Fruit fly (Drosophila melanogaster) whole organism, embryonic: Measurements from ENCODE around the gene CG31683.

Experiments
- B-H1 ChIP-seq: fragments of 200-800 bp; sonication (Bioruptor generic); IDR thresholded peaks from 3 replicates; pipeline ENCODE4 v1.3.6; 2022; ENCODE audit warnings: missing biosample characterization, missing genetic modification characterization
- CG10267 ChIP-seq: fragments of 200-800 bp; sonication (Bioruptor generic); optimal IDR thresholded peaks from 2 replicates; lab custom pipeline; 2018; ENCODE audit warnings: missing biosample characterization, mild to moderate bottlenecking, missing genetic modification characterization, moderate library complexity
- CG11093 ChIP-seq: fragments of 200-800 bp; sonication (Bioruptor generic); IDR thresholded peaks from 3 replicates; pipeline ENCODE4 v1.3.6; 2022; ENCODE audit warnings: missing biosample characterization, missing genetic modification characterization
- CG12155 ChIP-seq: fragments of 200-800 bp; sonication (Bioruptor generic); optimal IDR thresholded peaks from 3 replicates; lab custom pipeline; 2016; ENCODE audit warnings: missing biosample characterization, missing genetic modification characterization
- CG17385 ChIP-seq: fragments of 200-800 bp; sonication (Bioruptor generic); optimal IDR thresholded peaks from 3 replicates; lab custom pipeline; 2018; ENCODE audit warnings: missing biosample characterization, mild to moderate bottlenecking, missing genetic modification characterization
- CG1832 ChIP-seq: fragments of 200-800 bp; sonication (Bioruptor generic); optimal IDR thresholded peaks from 2 replicates; lab custom pipeline; 2017; ENCODE audit warnings: missing biosample characterization, mild to moderate bottlenecking, missing genetic modification characterization, inconsistent platforms
- CG2199 ChIP-seq: fragments of 200-800 bp; sonication (Bioruptor generic); IDR thresholded peaks from 3 replicates; pipeline ENCODE4 v1.3.6; 2022; ENCODE audit warnings: missing biosample characterization, missing genetic modification characterization
- CG30403 ChIP-seq: fragments of 200-800 bp; sonication (Bioruptor generic); optimal IDR thresholded peaks from 3 replicates; lab custom pipeline; 2016; ENCODE audit warnings: missing biosample characterization, missing genetic modification characterization
- CG4730 ChIP-seq: fragments of 200-800 bp; sonication (Bioruptor generic); IDR thresholded peaks from 2 replicates; pipeline ENCODE4 v1.3.6; 2022; ENCODE audit warnings: missing biosample characterization, missing genetic modification characterization
- CG7963 ChIP-seq: fragments of 200-800 bp; sonication (Bioruptor generic); IDR thresholded peaks from 3 replicates; pipeline ENCODE4 v1.3.6; 2022; ENCODE audit warnings: missing biosample characterization, missing genetic modification characterization; ENCODE audit not compliant: partially characterized antibody
- CG8089 ChIP-seq: fragments of 200-800 bp; sonication (Bioruptor generic); optimal IDR thresholded peaks from 3 replicates; lab custom pipeline; 2016; ENCODE audit warnings: missing biosample characterization, missing genetic modification characterization
- CG8924 ChIP-seq: fragments of 200-800 bp; optimal IDR thresholded peaks from 3 replicates; lab custom pipeline; 2019; ENCODE audit warnings: missing biosample characterization, mild to moderate bottlenecking, missing genetic modification characterization, moderate library complexity
- CG9932 ChIP-seq: fragments of 200-800 bp; sonication (Bioruptor generic); IDR thresholded peaks from 2 replicates; pipeline ENCODE4 v1.3.6; 2022; ENCODE audit warnings: missing biosample characterization, missing genetic modification characterization
- Camta ChIP-seq: fragments of 200-800 bp; sonication (Bioruptor generic); optimal IDR thresholded peaks from 2 replicates; lab custom pipeline; 2016; ENCODE audit warnings: missing biosample characterization, missing genetic modification characterization
- Dbx ChIP-seq: fragments of 200-800 bp; sonication (Bioruptor generic); IDR thresholded peaks from 3 replicates; pipeline ENCODE4 v1.3.6; 2022; ENCODE audit warnings: missing biosample characterization, missing genetic modification characterization
- Dek ChIP-seq: fragments of 200-800 bp; sonication (Bioruptor generic); optimal IDR thresholded peaks from 3 replicates; lab custom pipeline; 2019; ENCODE audit warnings: missing biosample characterization, mild to moderate bottlenecking, missing genetic modification characterization, moderate library complexity
- GATAe ChIP-seq: fragments of 200-800 bp; sonication (Bioruptor generic); conservative IDR thresholded peaks from 2 replicates; pipeline ENCODE4 v1.3.6; 2022; ENCODE audit warnings: missing biosample characterization, missing genetic modification characterization
- Mad ChIP-seq: fragments of 200-800 bp; sonication (Bioruptor generic); optimal IDR thresholded peaks from 2 replicates; lab custom pipeline; 2016; ENCODE audit warnings: missing biosample characterization, missing genetic modification characterization
- Med ChIP-seq: fragments of 200-800 bp; sonication (Bioruptor generic); peaks from one replicate; lab custom pipeline; 2016; ENCODE audit warnings: missing biosample characterization, missing genetic modification characterization, mild to moderate bottlenecking, inconsistent platforms, moderate library complexity
- Meics ChIP-seq: fragments of 200-800 bp; sonication (Bioruptor generic); optimal IDR thresholded peaks from 2 replicates; lab custom pipeline; 2017; ENCODE audit warnings: missing biosample characterization, mild to moderate bottlenecking, missing genetic modification characterization
- Mrtf ChIP-seq: fragments of 200-800 bp; sonication (Bioruptor generic); IDR thresholded peaks from 3 replicates; pipeline ENCODE4 v1.3.6; 2022; ENCODE audit warnings: missing biosample characterization, missing genetic modification characterization
- Pdp1 ChIP-seq, 2 experiments: fragments of 200-800 bp; sonication (Bioruptor generic); optimal IDR thresholded peaks; 3 replicates each; lab custom pipeline; 2016; ENCODE audit warnings: missing biosample characterization in 2 of 2, missing genetic modification characterization in 2 of 2, mild to moderate bottlenecking in 1 of 2, moderate library complexity in 1 of 2
- Ravus ChIP-seq: fragments of 200-800 bp; sonication (Bioruptor generic); IDR thresholded peaks from 2 replicates; pipeline ENCODE4 v1.3.6; 2022; ENCODE audit warnings: missing biosample characterization, missing genetic modification characterization
- Rx ChIP-seq: fragments of 200-800 bp; sonication (Bioruptor generic); IDR thresholded peaks from 2 replicates; pipeline ENCODE4 v1.3.6; 2022; ENCODE audit warnings: missing biosample characterization, missing genetic modification characterization
- Stat92E ChIP-seq, 3 experiments: fragments of >200 bp in 2 of 3; fragments of 200-800 bp in 1 of 3; sonication (Bioruptor generic) in 1 of 3; optimal IDR thresholded peaks; 2 replicates each; lab custom pipeline; 2017 to 2019; ENCODE audit warnings: missing biosample characterization in 3 of 3, missing genetic modification characterization in 3 of 3, mild to moderate bottlenecking in 1 of 3, moderate library complexity in 1 of 3
- ara ChIP-seq: fragments of 200-800 bp; sonication (Bioruptor generic); IDR thresholded peaks from 2 replicates; pipeline ENCODE4 v1.3.6; 2022; ENCODE audit warnings: missing biosample characterization, missing genetic modification characterization
- bab2 ChIP-seq: fragments of 200-800 bp; sonication (Bioruptor generic); optimal IDR thresholded peaks from 2 replicates; lab custom pipeline; 2016; ENCODE audit warnings: missing biosample characterization, missing genetic modification characterization
- caup ChIP-seq: fragments of 200-800 bp; sonication (Bioruptor generic); optimal IDR thresholded peaks from 3 replicates; lab custom pipeline; 2017; ENCODE audit warnings: missing biosample characterization, mild to moderate bottlenecking, missing genetic modification characterization, moderate library complexity; ENCODE audit not compliant: severe bottlenecking
- crol ChIP-seq: fragments of 200-800 bp; sonication (Bioruptor generic); IDR thresholded peaks from 2 replicates; pipeline ENCODE4 v1.3.6; 2022; ENCODE audit warnings: missing biosample characterization, missing genetic modification characterization
- emc ChIP-seq: fragments of 200-800 bp; sonication (Bioruptor generic); optimal IDR thresholded peaks from 2 replicates; lab custom pipeline; 2016; ENCODE audit warnings: missing biosample characterization, missing genetic modification characterization
- ewg ChIP-seq: fragments of 200-800 bp; sonication (Bioruptor generic); optimal IDR thresholded peaks from 3 replicates; lab custom pipeline; 2017; ENCODE audit warnings: mild to moderate bottlenecking, missing biosample characterization, missing genetic modification reagents, missing genetic modification characterization
- exex ChIP-seq: fragments of 200-800 bp; sonication (Bioruptor generic); optimal IDR thresholded peaks from 4 replicates; lab custom pipeline; 2018; ENCODE audit warnings: missing biosample characterization, mild to moderate bottlenecking, missing genetic modification characterization, moderate library complexity
- fd102C ChIP-seq: fragments of 200-800 bp; sonication (Bioruptor generic); optimal IDR thresholded peaks from 2 replicates; lab custom pipeline; 2018; ENCODE audit warnings: missing biosample characterization, mild to moderate bottlenecking, missing genetic modification characterization, moderate library complexity
- ftz-f1 ChIP-seq: fragments of 200-800 bp; sonication (Bioruptor generic); optimal IDR thresholded peaks from 2 replicates; lab custom pipeline; 2016; ENCODE audit warnings: missing biosample characterization, missing genetic modification characterization
- fu2 ChIP-seq: fragments of 200-800 bp; sonication (Bioruptor generic); optimal IDR thresholded peaks from 2 replicates; lab custom pipeline; 2016; ENCODE audit warnings: missing biosample characterization, missing genetic modification characterization
- gro ChIP-seq: fragments of 200-800 bp; sonication (Bioruptor generic); optimal IDR thresholded peaks from 2 replicates; lab custom pipeline; 2016; ENCODE audit warnings: missing biosample characterization, missing genetic modification characterization
- kay ChIP-seq: fragments of 200-800 bp; sonication (Bioruptor generic); optimal IDR thresholded peaks from 2 replicates; lab custom pipeline; 2016; ENCODE audit warnings: missing biosample characterization, missing genetic modification characterization
- knrl ChIP-seq: fragments of 200-800 bp; sonication (Bioruptor generic); IDR thresholded peaks from 3 replicates; pipeline ENCODE4 v1.3.6; 2022; ENCODE audit warnings: missing biosample characterization, missing genetic modification characterization; ENCODE audit not compliant: partially characterized antibody
- lilli ChIP-seq: fragments of 200-800 bp; sonication (Bioruptor generic); optimal IDR thresholded peaks from 3 replicates; lab custom pipeline; 2016; ENCODE audit warnings: missing biosample characterization, missing genetic modification characterization
- lmd ChIP-seq: fragments of 200-800 bp; sonication (Bioruptor generic); IDR thresholded peaks from 2 replicates; pipeline ENCODE4 v1.3.6; 2022; ENCODE audit warnings: missing biosample characterization, missing genetic modification characterization
- mam ChIP-seq: fragments of 200-800 bp; sonication (Bioruptor generic); optimal IDR thresholded peaks from 3 replicates; lab custom pipeline; 2016; ENCODE audit warnings: missing biosample characterization, missing genetic modification characterization
- pan ChIP-seq, 4 experiments: fragments of >200 bp in 3 of 4; fragments of 200-800 bp in 1 of 4; sonication (Bioruptor generic) in 1 of 4; optimal IDR thresholded peaks in 3 of 4; IDR thresholded peaks in 1 of 4; 2 replicates each; pipeline versions ENCODE4 v1.3.6 to Lab custom; 2017 to 2022; ENCODE audit warnings: missing biosample characterization in 2 of 4, missing genetic modification characterization in 2 of 4, mixed read lengths in 1 of 4
- phol ChIP-seq: fragments of 200-800 bp; sonication (Bioruptor generic); optimal IDR thresholded peaks from 3 replicates; lab custom pipeline; 2018; ENCODE audit warnings: missing biosample characterization, mild to moderate bottlenecking, missing genetic modification characterization, moderate library complexity
- sens ChIP-seq: fragments of 200-800 bp; sonication (Bioruptor generic); peaks from one replicate; lab custom pipeline; 2016; ENCODE audit warnings: missing biosample characterization, missing genetic modification characterization
- sug ChIP-seq: fragments of 200-800 bp; optimal IDR thresholded peaks from 2 replicates; lab custom pipeline; 2019; ENCODE audit warnings: missing biosample characterization, mild to moderate bottlenecking, missing genetic modification characterization, moderate library complexity
- tgo ChIP-seq: fragments of 200-800 bp; sonication (Bioruptor generic); IDR thresholded peaks from 3 replicates; pipeline ENCODE4 v1.3.6; 2022; ENCODE audit warnings: missing biosample characterization, missing genetic modification characterization
- vfl ChIP-seq: fragments of 200-800 bp; sonication (Bioruptor generic); optimal IDR thresholded peaks from 2 replicates; lab custom pipeline; 2016; ENCODE audit warnings: missing biosample characterization, missing genetic modification characterization
- z ChIP-seq: fragments of 200-800 bp; sonication (Bioruptor generic); IDR thresholded peaks from 3 replicates; pipeline ENCODE4 v1.3.6; 2022; ENCODE audit warnings: missing biosample characterization, missing genetic modification characterization
- zfh2 ChIP-seq: fragments of 200-800 bp; sonication (Bioruptor generic); optimal IDR thresholded peaks from 2 replicates; lab custom pipeline; 2016; ENCODE audit warnings: missing biosample characterization, missing genetic modification characterization

The CG31683 gene

DNA sequence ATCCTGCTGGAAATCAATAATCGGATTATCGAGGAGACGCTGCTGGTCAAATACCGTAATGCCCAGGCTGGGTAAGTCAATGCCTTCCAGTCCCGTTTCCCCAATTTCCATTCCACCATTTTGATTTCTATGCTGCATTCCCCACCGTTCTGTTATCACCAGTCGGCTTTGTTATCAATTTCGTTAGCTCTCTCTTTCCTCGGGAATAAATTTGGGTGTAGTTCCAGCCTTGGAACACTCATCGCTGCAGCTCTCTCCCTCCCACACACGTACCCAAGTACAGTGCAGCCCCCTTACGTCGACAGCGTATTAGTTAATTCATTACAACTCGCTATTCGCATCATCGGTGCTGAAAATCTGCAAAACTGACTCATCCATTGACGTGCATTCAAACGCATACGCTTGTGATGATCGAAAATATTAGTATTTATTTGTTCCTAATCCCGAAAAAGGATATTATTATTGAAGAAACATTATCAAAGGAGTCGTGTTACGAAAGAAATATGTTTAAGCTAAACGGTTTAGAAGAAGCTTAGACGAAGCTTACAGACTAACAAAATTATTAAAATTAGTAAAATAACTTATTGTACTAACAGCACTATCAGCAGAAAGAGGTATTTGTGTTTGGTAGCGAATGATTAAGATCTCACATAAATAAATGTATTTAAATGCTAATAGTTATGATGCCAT, 32.0 kb downstream of the CG31683 start (continued):
- TF ChIP-seq CG12155 (GFP tag; lab: Kevin White, UChicago): peak; percentile 3
- TF ChIP-seq caup: no peak
- peak; percentile 52; the same call in 1 of the 2 replicates for TF ChIP-seq CG9932 (GFP tag; lab: Robert Waterston, UW)
- 0 out of 3 replicates have a peak, but pooled peaks have one; percentile 12 for TF ChIP-seq CG11093 (GFP tag; lab: Robert Waterston, UW)
- peak; percentile 39 for TF ChIP-seq Meics (GFP tag; lab: Kevin White, UChicago)
- TF ChIP-seq gro (GFP tag; lab: Kevin White, UChicago): no peak
- TF ChIP-seq Dek (tag; lab: Kevin White, UChicago): peak; percentile 32
- TF ChIP-seq vfl (GFP tag; lab: Kevin White, UChicago): no peak
- TF ChIP-seq CG4730: 0 out of 2 replicates have a peak, but pooled peaks have one; percentile 26
- peak; percentile 84 for TF ChIP-seq ftz-f1 (GFP tag; lab: Kevin White, UChicago)
- no peak for TF ChIP-seq fu2 (GFP tag; lab: Kevin White, UChicago)
- peak; percentile 33 for TF ChIP-seq CG30403
- peak; percentile 6 for TF ChIP-seq bab2
- no peak for TF ChIP-seq ara (GFP tag; lab: Robert Waterston, UW)
- no peak for TF ChIP-seq pan (optimal IDR thresholded peaks at IDR 0.05; lab: Kevin White, UChicago)
- peak in 1 of 2 experiments; percentile 44 for TF ChIP-seq pan (GFP tag; optimal IDR thresholded peaks at IDR 0.05 in 1 of 2, IDR thresholded peaks at IDR 0.05 in 1 of 2)
- TF ChIP-seq CG2199 (GFP tag; lab: Robert Waterston, UW): 0 out of 3 replicates have a peak, but pooled peaks have one; percentile 25
- no peak for TF ChIP-seq fd102C (GFP tag; lab: Kevin White, UChicago)
- TF ChIP-seq phol: peak; percentile 48
- TF ChIP-seq Ravus (GFP tag; lab: Robert Waterston, UW): no peak
- no peak for TF ChIP-seq knrl
- TF ChIP-seq lilli: peak; percentile 43
- no peak for TF ChIP-seq CG8924
- TF ChIP-seq mam: peak; percentile 13
- no peak for TF ChIP-seq Mad (GFP tag; lab: Kevin White, UChicago)
- TF ChIP-seq Med: peak; percentile 82
- TF ChIP-seq CG17385: peak; percentile 68
- TF ChIP-seq Pdp1 (GFP tag; optimal IDR thresholded peaks at IDR 0.05; lab: Kevin White, UChicago): peak in 1 of 2 experiments; percentile 35
- peak; percentile 80 for TF ChIP-seq GATAe
- TF ChIP-seq CG10267 (tag; lab: Kevin White, UChicago): no peak
- no peak for TF ChIP-seq Stat92E (GFP tag; optimal IDR thresholded peaks at IDR 0.05; lab: Kevin White, UChicago)
- TF ChIP-seq crol (GFP tag; lab: Robert Waterston, UW): peak; percentile 87
- TF ChIP-seq Rx (GFP tag; lab: Robert Waterston, UW): no peak
- peak; percentile 35 for TF ChIP-seq zfh2 (GFP tag; lab: Kevin White, UChicago)
- TF ChIP-seq CG1832 (GFP tag; lab: Kevin White, UChicago): peak; percentile 14
- TF ChIP-seq kay (GFP tag; lab: Kevin White, UChicago): peak; percentile 72
- peak; percentile 78 for TF ChIP-seq sens (GFP tag; lab: Kevin White, UChicago)
- TF ChIP-seq emc (GFP tag; lab: Kevin White, UChicago): no peak
- TF ChIP-seq CG8089 (GFP tag; lab: Kevin White, UChicago): no peak
- peak; percentile 27; the same call in 1 of the 3 replicates for TF ChIP-seq B-H1 (GFP tag; lab: Robert Waterston, UW)
- peak; percentile 26; the same call in 1 of the 3 replicates for TF ChIP-seq tgo (GFP tag; lab: Robert Waterston, UW)
- 0 out of 3 replicates have a peak, but pooled peaks have one; percentile 12 for TF ChIP-seq z (GFP tag; lab: Robert Waterston, UW)
- peak; percentile 32; the same call in 1 of the 3 replicates for TF ChIP-seq Mrtf (GFP tag; lab: Robert Waterston, UW)
- peak; percentile 47 for TF ChIP-seq exex
- no peak for TF ChIP-seq CG7963
- TF ChIP-seq lmd (GFP tag; lab: Robert Waterston, UW): peak; percentile 22; the same call in 1 of the 2 replicates
- TF ChIP-seq Dbx: peak; percentile 42; the same call in 1 of the 3 replicates
- no peak for TF ChIP-seq Camta (GFP tag; lab: Kevin White, UChicago)
- no peak for TF ChIP-seq ewg
- peak; percentile 86 for TF ChIP-seq sug (tag; lab: Kevin White, UChicago)
